Worm (Caenorhabditis elegans) whole organism, early embryonic: ENCODE measurements around the gene F46H5.4.

Experiments
- B0310.2 ChIP-seq: sonication (generic microtip); optimal IDR thresholded peaks from 2 replicates; lab custom pipeline; 2016; ENCODE audit warnings: mild to moderate bottlenecking, missing genetic modification characterization, missing compliant biosample characterization
- ama-1 ChIP-seq: fragments of 150-350 bp; optimal IDR thresholded peaks from 2 replicates; lab custom pipeline; 2014
- ceh-36 ChIP-seq: sonication (generic microtip); optimal IDR thresholded peaks from 2 replicates; lab custom pipeline; 2016; ENCODE audit warnings: missing genetic modification characterization, inconsistent platforms, missing compliant biosample characterization
- hnd-1 ChIP-seq: sonication (generic microtip); optimal IDR thresholded peaks from 2 replicates; lab custom pipeline; 2016; ENCODE audit warnings: missing genetic modification characterization, missing compliant biosample characterization
- scrt-1 ChIP-seq: fragments of 200-800 bp; sonication (Bioruptor generic); IDR thresholded peaks from 2 replicates; pipeline ENCODE4 v1.3.6; 2022; ENCODE audit warnings: missing genetic modification characterization, missing compliant biosample characterization
- tbx-37 ChIP-seq: fragments of 200-800 bp; sonication (Bioruptor generic); conservative IDR thresholded peaks from 2 replicates; pipeline ENCODE4 v1.3.6; 2022; ENCODE audit warnings: missing genetic modification reagents, missing genetic modification characterization, missing compliant biosample characterization

- no peak for TF ChIP-seq ama-1 (lab: Kevin White, UChicago)
- no peak for TF ChIP-seq hnd-1 (tag; lab: Kevin White, UChicago)
- no peak for TF ChIP-seq scrt-1
- TF ChIP-seq B0310.2 (tag; lab: Kevin White, UChicago) = no peak
- no peak for TF ChIP-seq ceh-36 (tag; lab: Kevin White, UChicago)
- TF ChIP-seq tbx-37 (GFP tag; lab: Robert Waterston, UW) = no peak
These were observed 26.9 kb upstream of the F46H5.4 start for ce11 chrX:7281347-7281746.
